Fruit fly (Drosophila melanogaster): Measurements from ENCODE around the gene CG5421.

CG5421 gene

DNA sequence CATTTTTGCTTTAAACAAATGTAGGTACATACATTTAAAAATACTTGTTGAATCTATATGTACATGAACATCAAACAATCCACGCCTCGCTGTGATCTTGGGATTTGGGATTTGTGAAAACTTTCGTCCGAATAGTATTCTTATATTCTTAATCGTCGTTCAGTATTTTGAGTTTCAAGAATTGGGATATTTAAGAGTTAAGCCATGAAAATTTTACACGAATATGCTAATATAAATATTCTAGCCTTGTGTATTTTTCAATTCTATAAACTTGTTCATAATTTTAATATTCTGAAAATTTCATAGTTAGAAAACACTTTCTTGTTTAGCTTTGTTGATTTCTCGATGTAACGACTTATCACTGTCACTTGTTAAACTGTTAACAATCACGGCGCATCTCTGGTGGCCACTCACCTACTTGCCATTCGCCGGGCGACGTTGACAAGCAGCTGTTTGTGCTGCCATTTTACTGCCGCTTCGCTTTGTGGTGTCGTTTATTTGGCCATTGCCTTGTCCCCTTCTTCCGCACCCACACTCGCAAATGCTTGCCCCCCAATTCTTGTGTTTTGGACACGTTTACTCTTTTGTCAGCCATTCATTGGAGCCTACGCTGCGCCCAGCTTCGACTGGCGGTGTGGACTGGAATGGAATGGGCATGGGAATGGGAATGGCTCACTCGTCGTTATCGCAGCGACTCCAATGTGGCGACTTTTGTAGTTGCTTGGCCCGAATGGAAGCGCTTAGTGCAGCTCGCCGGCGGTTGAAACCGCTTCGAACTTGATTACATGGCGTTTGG is 11.8 kb downstream of the CG5421 start (continued):
- TF ChIP-seq CG18262 (tag; optimal IDR thresholded peaks at IDR 0.05) = no peak
- TF ChIP-seq Med (GFP tag) = peak; percentile 71
- no peak for TF ChIP-seq vnd (GFP tag; IDR thresholded peaks at IDR 0.05; ENCODE audit: partially characterized antibody)
- TF ChIP-seq lola (GFP tag; optimal IDR thresholded peaks at IDR 0.05) = no peak
- TF ChIP-seq E2f2 (GFP tag; IDR thresholded peaks at IDR 0.05) = no peak
- peak; percentile 55 for TF ChIP-seq MESR4 (GFP tag; optimal IDR thresholded peaks at IDR 0.05)
- TF ChIP-seq CG4424 (GFP tag; optimal IDR thresholded peaks at IDR 0.05) = peak; percentile 10
- no peak for TF ChIP-seq Nf-YA (GFP tag; IDR thresholded peaks at IDR 0.05)
- TF ChIP-seq CG30431 (GFP tag; optimal IDR thresholded peaks at IDR 0.05) = no peak
- 0 out of 2 replicates have a peak, but pooled peaks have one; percentile 38 for TF ChIP-seq Bgb (GFP tag; IDR thresholded peaks at IDR 0.05; ENCODE audit: partially characterized antibody)
- no peak for TF ChIP-seq Dip2 (GFP tag; IDR thresholded peaks at IDR 0.05)
- TF ChIP-seq Gsc (GFP tag; IDR thresholded peaks at IDR 0.05) = no peak
- TF ChIP-seq sisA (GFP tag; IDR thresholded peaks at IDR 0.05) = no peak
- TF ChIP-seq CG10543 (GFP tag; optimal IDR thresholded peaks at IDR 0.05) = no peak
- no peak for TF ChIP-seq onecut (GFP tag; IDR thresholded peaks at IDR 0.05)
- TF ChIP-seq CG17568 (GFP tag; optimal IDR thresholded peaks at IDR 0.05) = no peak
- no peak for TF ChIP-seq lab (GFP tag; optimal IDR thresholded peaks at IDR 0.05)
- TF ChIP-seq tx (GFP tag; optimal IDR thresholded peaks at IDR 0.05) = no peak
- TF ChIP-seq p53 (GFP tag; optimal IDR thresholded peaks at IDR 0.05) = no peak
- no peak for TF ChIP-seq Hr39 (optimal IDR thresholded peaks at IDR 0.05)
- TF ChIP-seq zen (tag; optimal IDR thresholded peaks at IDR 0.05) = no peak
- TF ChIP-seq Dek (tag; optimal IDR thresholded peaks at IDR 0.05) = no peak
- no peak for TF ChIP-seq CG7372 (GFP tag; IDR thresholded peaks at IDR 0.05)
- TF ChIP-seq pzg (GFP tag; optimal IDR thresholded peaks at IDR 0.05) = peak; percentile 54
- no peak for TF ChIP-seq en (GFP tag; optimal IDR thresholded peaks at IDR 0.05)
- TF ChIP-seq CG9609 (GFP tag; optimal IDR thresholded peaks at IDR 0.05) = no peak
- TF ChIP-seq stc (GFP tag; IDR thresholded peaks at IDR 0.05) = no peak
- TF ChIP-seq Eip74EF (GFP tag; optimal IDR thresholded peaks at IDR 0.05) = no peak
- TF ChIP-seq NC2β (GFP tag; optimal IDR thresholded peaks at IDR 0.05) = no peak
- no peak for TF ChIP-seq ase (GFP tag; IDR thresholded peaks at IDR 0.05)
- TF ChIP-seq CG32772 (GFP tag; IDR thresholded peaks at IDR 0.05) = no peak
- no peak for TF ChIP-seq toy (GFP tag; IDR thresholded peaks at IDR 0.05)
- peak; percentile 88 for TF ChIP-seq phol (tag; optimal IDR thresholded peaks at IDR 0.05)
- TF ChIP-seq Bdp1 (GFP tag; optimal IDR thresholded peaks at IDR 0.05) = no peak
- TF ChIP-seq Ssrp (tag; optimal IDR thresholded peaks at IDR 0.05) = no peak
- TF ChIP-seq Opbp (GFP tag; IDR thresholded peaks at IDR 0.05; ENCODE audit: partially characterized antibody) = peak; percentile 23; the same call in 1 of the 3 replicates
- TF ChIP-seq yki (optimal IDR thresholded peaks at IDR 0.05) = peak; percentile 35
- no peak for TF ChIP-seq CG13123 (GFP tag; optimal IDR thresholded peaks at IDR 0.05)
- no peak for TF ChIP-seq CG2875 (GFP tag; optimal IDR thresholded peaks at IDR 0.05)
- peak; percentile 65; the same call in 1 of the 2 replicates for TF ChIP-seq CG31441 (GFP tag; IDR thresholded peaks at IDR 0.05)
- TF ChIP-seq CG33213 (GFP tag; optimal IDR thresholded peaks at IDR 0.05) = no peak
- TF ChIP-seq ERR (GFP tag; optimal IDR thresholded peaks at IDR 0.05) = no peak
- TF ChIP-seq chif (GFP tag; optimal IDR thresholded peaks at IDR 0.05) = no peak
- TF ChIP-seq al (GFP tag; IDR thresholded peaks at IDR 0.05) = no peak
- TF ChIP-seq insv (GFP tag; optimal IDR thresholded peaks at IDR 0.05) = no peak
- no peak for TF ChIP-seq slou (GFP tag; optimal IDR thresholded peaks at IDR 0.05)
- no peak for TF ChIP-seq Fer2 (tag; optimal IDR thresholded peaks at IDR 0.05)
- no peak for TF ChIP-seq CG3838 (GFP tag; optimal IDR thresholded peaks at IDR 0.05)
- TF ChIP-seq kah (GFP tag; optimal IDR thresholded peaks at IDR 0.05) = no peak
- TF ChIP-seq PHDP (tag; optimal IDR thresholded peaks at IDR 0.05) = no peak

All from whole organism, embryonic.